Worm (Caenorhabditis elegans) whole organism, L3 larva: Measurements from ENCODE around the gene ric-4.

Experiments
- R02D3.7 ChIP-seq: fragments of 150-350 bp; optimal IDR thresholded peaks from 2 replicates; lab custom pipeline; 2014; ENCODE audit warnings: missing biosample characterization, missing genetic modification characterization
- fos-1 ChIP-seq: fragments of 150-350 bp; optimal IDR thresholded peaks from 2 replicates; lab custom pipeline; 2014; ENCODE audit warnings: missing biosample characterization, missing genetic modification characterization
- hmg-11 ChIP-seq: sonication (generic microtip); optimal IDR thresholded peaks from 2 replicates; lab custom pipeline; 2016; ENCODE audit warnings: missing genetic modification characterization, missing compliant biosample characterization

- TF ChIP-seq hmg-11 (tag; lab: Kevin White, UChicago): no peak
- no peak for TF ChIP-seq fos-1 (tag; lab: Kevin White, UChicago)
- no peak for TF ChIP-seq R02D3.7 (tag; lab: Kevin White, UChicago)
Observed at ce11 chrV:10260460-10260859, 9.7 kb downstream of the ric-4 start, which contains the start of gene sri-18.
